Worm (Caenorhabditis elegans) whole organism, mixed stage, embryonic: ENCODE measurements around the gene C45G9.11.

Experiments used
- M03D4.4 ChIP-seq: sonication (generic microtip); optimal IDR thresholded peaks from 2 replicates; lab custom pipeline; 2017; ENCODE audit warnings: mild to moderate bottlenecking, missing genetic modification characterization, missing compliant biosample characterization
- bed-3 ChIP-seq: fragments of 200-800 bp; sonication (Bioruptor generic); optimal IDR thresholded peaks from 3 replicates; lab custom pipeline; 2018; ENCODE audit warnings: mild to moderate bottlenecking, missing genetic modification characterization, moderate library complexity, missing compliant biosample characterization
- blmp-1 ChIP-seq: fragments of 150-350 bp; optimal IDR thresholded peaks from 2 replicates; lab custom pipeline; 2014; ENCODE audit warnings: missing biosample characterization, missing genetic modification characterization
- ceh-39 ChIP-seq: fragments of 150-350 bp; optimal IDR thresholded peaks from 2 replicates; lab custom pipeline; 2014; ENCODE audit warnings: missing biosample characterization, missing genetic modification characterization
- ceh-43 ChIP-seq: fragments of 200-800 bp; sonication (Bioruptor generic); optimal IDR thresholded peaks from 2 replicates; lab custom pipeline; 2018; ENCODE audit warnings: mild to moderate bottlenecking, missing genetic modification characterization, moderate library complexity, missing compliant biosample characterization
- ceh-83 ChIP-seq: fragments of 200-800 bp; sonication (Bioruptor generic); optimal IDR thresholded peaks from 2 replicates; lab custom pipeline; 2018; ENCODE audit warnings: mild to moderate bottlenecking, missing genetic modification characterization, missing compliant biosample characterization
- ces-1 ChIP-seq: fragments of 150-350 bp; optimal IDR thresholded peaks from 2 replicates; lab custom pipeline; 2014; ENCODE audit warnings: missing biosample characterization, missing genetic modification reagents, missing genetic modification characterization
- cnd-1 ChIP-seq: fragments of 200-800 bp; sonication (Bioruptor generic); optimal IDR thresholded peaks from 2 replicates; lab custom pipeline; 2018; ENCODE audit warnings: mild to moderate bottlenecking, missing genetic modification characterization, missing compliant biosample characterization
- drap-1 ChIP-seq: fragments of 200-800 bp; sonication (Bioruptor generic); optimal IDR thresholded peaks from 3 replicates; lab custom pipeline; 2018; ENCODE audit warnings: mild to moderate bottlenecking, missing genetic modification characterization, missing compliant biosample characterization
- elt-1 ChIP-seq: sonication (generic microtip); optimal IDR thresholded peaks from 2 replicates; lab custom pipeline; 2017; ENCODE audit warnings: missing genetic modification characterization, mild to moderate bottlenecking, missing compliant biosample characterization, antibody characterized with exemption, moderate library complexity, borderline replicate concordance; ENCODE audit not compliant: insufficient read depth
- elt-3 ChIP-seq: fragments of 150-350 bp; optimal IDR thresholded peaks from 2 replicates; lab custom pipeline; 2014; ENCODE audit warnings: missing biosample characterization, missing genetic modification characterization
- flh-1 ChIP-seq: fragments of 200-800 bp; sonication (Bioruptor generic); optimal IDR thresholded peaks from 2 replicates; lab custom pipeline; 2018; ENCODE audit warnings: mild to moderate bottlenecking, missing genetic modification characterization, moderate library complexity, missing compliant biosample characterization
- ham-2 ChIP-seq: fragments of 200-800 bp; sonication (Bioruptor generic); optimal IDR thresholded peaks from 2 replicates; lab custom pipeline; 2018; ENCODE audit warnings: mild to moderate bottlenecking, missing genetic modification characterization, missing compliant biosample characterization
- hlh-1 ChIP-seq: fragments of 150-350 bp; optimal IDR thresholded peaks from 2 replicates; lab custom pipeline; 2014; ENCODE audit warnings: missing biosample characterization, missing genetic modification reagents, missing genetic modification characterization
- lin-13 ChIP-seq: fragments of 150-350 bp; optimal IDR thresholded peaks from 2 replicates; lab custom pipeline; 2014; ENCODE audit warnings: missing biosample characterization, missing genetic modification characterization
- lin-32 ChIP-seq: fragments of 200-800 bp; sonication (Bioruptor generic); optimal IDR thresholded peaks from 2 replicates; lab custom pipeline; 2018; ENCODE audit warnings: mild to moderate bottlenecking, missing genetic modification characterization, missing compliant biosample characterization
- lsy-2 ChIP-seq: fragments of 150-350 bp; optimal IDR thresholded peaks from 2 replicates; lab custom pipeline; 2014; ENCODE audit warnings: missing biosample characterization, missing genetic modification characterization
- mab-5 ChIP-seq: fragments of 150-350 bp; optimal IDR thresholded peaks from 2 replicates; lab custom pipeline; 2014; ENCODE audit warnings: missing biosample characterization, missing genetic modification characterization
- mep-1 ChIP-seq: fragments of 150-350 bp; optimal IDR thresholded peaks from 2 replicates; lab custom pipeline; 2017; ENCODE audit warnings: missing biosample characterization, missing genetic modification reagents, missing genetic modification characterization, inconsistent platforms
- mls-2 ChIP-seq: sonication (generic microtip); optimal IDR thresholded peaks from 2 replicates; lab custom pipeline; 2016; ENCODE audit warnings: mild to moderate bottlenecking, missing genetic modification characterization, moderate library complexity, missing compliant biosample characterization
- nhr-12 ChIP-seq: fragments of 150-350 bp; optimal IDR thresholded peaks from 2 replicates; lab custom pipeline; 2014; ENCODE audit warnings: missing biosample characterization, missing genetic modification characterization
- nhr-2 ChIP-seq: fragments of 150-350 bp; optimal IDR thresholded peaks from 2 replicates; lab custom pipeline; 2014; ENCODE audit warnings: missing biosample characterization, missing genetic modification characterization
- nhr-237 ChIP-seq: fragments of 150-350 bp; optimal IDR thresholded peaks from 2 replicates; lab custom pipeline; 2014; ENCODE audit warnings: missing biosample characterization, missing genetic modification characterization
- nhr-28 ChIP-seq: fragments of 150-350 bp; optimal IDR thresholded peaks from 2 replicates; lab custom pipeline; 2014; ENCODE audit warnings: missing biosample characterization, missing genetic modification characterization
- nhr-76 ChIP-seq: sonication (generic microtip); optimal IDR thresholded peaks from 2 replicates; lab custom pipeline; 2017; ENCODE audit warnings: missing biosample characterization, missing genetic modification characterization
- pha-4 ChIP-seq: fragments of 150-350 bp; optimal IDR thresholded peaks from 2 replicates; lab custom pipeline; 2018; ENCODE audit warnings: missing biosample characterization, missing genetic modification reagents, missing genetic modification characterization
- sem-2 ChIP-seq: fragments of 200-800 bp; sonication (Bioruptor generic); optimal IDR thresholded peaks from 2 replicates; lab custom pipeline; 2018; ENCODE audit warnings: mild to moderate bottlenecking, missing genetic modification characterization, missing compliant biosample characterization
- snpc-4 ChIP-seq: fragments of 150-350 bp; optimal IDR thresholded peaks from 2 replicates; lab custom pipeline; 2014; ENCODE audit warnings: missing biosample characterization, missing genetic modification characterization
- sptf-1 ChIP-seq: sonication (generic microtip); optimal IDR thresholded peaks from 2 replicates; lab custom pipeline; 2017; ENCODE audit warnings: mild to moderate bottlenecking, missing genetic modification characterization, moderate library complexity, missing compliant biosample characterization
- tbx-8 ChIP-seq: fragments of 200-800 bp; sonication (Bioruptor generic); optimal IDR thresholded peaks from 2 replicates; lab custom pipeline; 2018; ENCODE audit warnings: mild to moderate bottlenecking, missing genetic modification characterization, moderate library complexity, missing compliant biosample characterization
- unc-120 ChIP-seq: sonication (generic microtip); optimal IDR thresholded peaks from 2 replicates; lab custom pipeline; 2017; ENCODE audit warnings: missing genetic modification characterization, missing compliant biosample characterization; ENCODE audit not compliant: poor library complexity, severe bottlenecking
- unc-39 ChIP-seq: fragments of 150-350 bp; optimal IDR thresholded peaks from 2 replicates; lab custom pipeline; 2014; ENCODE audit warnings: missing biosample characterization, missing genetic modification characterization
- unc-62 ChIP-seq: fragments of 150-350 bp; optimal IDR thresholded peaks from 2 replicates; lab custom pipeline; 2014; ENCODE audit warnings: missing biosample characterization, missing genetic modification reagents, missing genetic modification characterization
- zip-8 ChIP-seq: fragments of 150-350 bp; optimal IDR thresholded peaks from 2 replicates; lab custom pipeline; 2014; ENCODE audit warnings: missing biosample characterization, missing genetic modification characterization
- ztf-11 ChIP-seq: fragments of 150-350 bp; optimal IDR thresholded peaks from 2 replicates; lab custom pipeline; 2014; ENCODE audit warnings: missing biosample characterization, missing genetic modification characterization

The C45G9.11 gene

DNA sequence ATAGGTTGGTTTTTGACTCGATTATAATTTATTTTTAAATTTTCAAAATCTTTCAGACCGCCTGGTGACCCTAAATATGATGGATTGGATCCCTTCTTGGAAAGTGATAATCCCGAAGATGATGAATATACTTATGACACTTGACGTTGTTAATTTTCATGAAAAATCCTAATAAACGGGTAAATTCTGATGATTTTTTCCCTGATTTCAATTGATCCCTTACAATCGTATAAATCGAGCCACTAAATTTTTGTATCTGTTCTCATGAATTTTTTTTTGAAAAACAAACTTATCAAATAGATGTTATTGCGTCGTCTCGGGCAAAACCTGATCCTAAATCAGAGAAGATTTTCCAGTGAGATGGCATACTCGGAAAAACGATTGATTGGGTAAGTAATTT is 45.6 kb downstream of the C45G9.11 start, which contains the start of gene R144.13:
R144.13 (plus strand) TSS at position 301 of the 400 bp plus-strand sequence.
- no peak for TF ChIP-seq nhr-237
- no peak for TF ChIP-seq unc-39 (tag; lab: Kevin White, UChicago)
- no peak for TF ChIP-seq zip-8 (tag; lab: Kevin White, UChicago)
- no peak for TF ChIP-seq drap-1 (GFP tag; lab: Kevin White, UChicago)
- no peak for TF ChIP-seq ces-1
- no peak for TF ChIP-seq ham-2 (GFP tag; lab: Kevin White, UChicago)
- no peak for TF ChIP-seq elt-1 (tag; lab: Kevin White, UChicago)
- TF ChIP-seq mep-1, result no peak
- no peak for TF ChIP-seq mab-5 (tag; lab: Kevin White, UChicago)
- TF ChIP-seq flh-1 (GFP tag; lab: Kevin White, UChicago), result no peak
- no peak for TF ChIP-seq ceh-83
- no peak for TF ChIP-seq lin-32 (GFP tag; lab: Kevin White, UChicago)
- no peak for TF ChIP-seq pha-4 (tag; lab: Kevin White, UChicago)
- TF ChIP-seq ceh-43 (GFP tag; lab: Kevin White, UChicago), result no peak
- TF ChIP-seq nhr-76 (tag; lab: Kevin White, UChicago), result no peak
- no peak for TF ChIP-seq ceh-39 (tag; lab: Kevin White, UChicago)
- TF ChIP-seq mls-2, result no peak
- no peak for TF ChIP-seq lin-13 (tag; lab: Kevin White, UChicago)
- no peak for TF ChIP-seq snpc-4 (tag; lab: Kevin White, UChicago)

DNA sequence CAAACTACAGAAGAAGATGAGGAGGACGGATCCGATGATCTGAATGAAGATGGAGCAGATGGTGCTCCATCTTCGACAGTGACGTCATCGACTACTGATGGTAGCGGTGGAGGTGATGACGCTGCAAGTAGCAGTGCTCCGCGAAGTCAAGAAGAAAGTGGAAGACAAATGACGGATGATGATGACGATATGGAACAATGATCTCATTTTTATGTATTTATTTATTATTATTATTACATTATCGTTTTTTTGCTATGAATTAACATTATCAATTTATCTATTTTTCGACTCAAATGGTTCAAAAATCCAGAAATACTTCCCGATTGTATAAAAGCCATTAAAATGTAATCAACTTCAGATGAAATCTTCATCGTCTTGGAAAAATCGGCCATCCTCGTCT is 46.8 kb downstream of the C45G9.11 start, which contains the start of gene R144.3:
R144.3 (plus strand) TSS at position 301 of the 400 bp plus-strand sequence.
- TF ChIP-seq hlh-1 (tag; lab: Kevin White, UChicago) (no peak), zip-8 (tag; lab: Kevin White, UChicago) (no peak), mab-5 (tag; lab: Kevin White, UChicago) (no peak), bed-3 (GFP tag; lab: Kevin White, UChicago) (no peak), drap-1 (GFP tag; lab: Kevin White, UChicago) (no peak), M03D4.4 (no peak), mep-1 (no peak), sem-2 (GFP tag; lab: Kevin White, UChicago) (no peak), ham-2 (GFP tag; lab: Kevin White, UChicago) (no peak), ceh-39 (tag; lab: Kevin White, UChicago) (no peak), nhr-76 (tag; lab: Kevin White, UChicago) (no peak)

DNA sequence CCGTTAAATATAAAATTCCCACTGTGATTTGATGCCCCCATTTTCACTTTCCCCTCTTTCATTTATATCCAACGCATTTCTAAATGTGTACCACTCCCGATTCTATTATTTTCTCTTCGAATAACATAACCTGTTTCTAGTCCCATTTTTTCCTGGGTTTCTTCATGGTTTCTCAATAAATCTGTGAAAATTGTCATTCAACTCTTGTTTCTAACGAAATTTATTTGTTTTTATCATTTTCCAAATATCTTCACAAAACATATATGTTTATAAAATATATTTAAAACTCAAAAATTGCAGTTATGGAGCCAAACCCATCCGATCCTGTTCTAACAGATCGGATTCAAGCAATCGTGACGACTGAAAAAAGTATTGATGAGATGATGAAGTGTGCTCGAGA is 47.6 kb downstream of the C45G9.11 start, which contains the start of gene mdt-11:
mdt-11 (plus strand) TSS at position 301 of the 400 bp plus-strand sequence.
- no peak for TF ChIP-seq mls-2
- no peak for TF ChIP-seq cnd-1 (tag; lab: Kevin White, UChicago)
- no peak for TF ChIP-seq mep-1

DNA sequence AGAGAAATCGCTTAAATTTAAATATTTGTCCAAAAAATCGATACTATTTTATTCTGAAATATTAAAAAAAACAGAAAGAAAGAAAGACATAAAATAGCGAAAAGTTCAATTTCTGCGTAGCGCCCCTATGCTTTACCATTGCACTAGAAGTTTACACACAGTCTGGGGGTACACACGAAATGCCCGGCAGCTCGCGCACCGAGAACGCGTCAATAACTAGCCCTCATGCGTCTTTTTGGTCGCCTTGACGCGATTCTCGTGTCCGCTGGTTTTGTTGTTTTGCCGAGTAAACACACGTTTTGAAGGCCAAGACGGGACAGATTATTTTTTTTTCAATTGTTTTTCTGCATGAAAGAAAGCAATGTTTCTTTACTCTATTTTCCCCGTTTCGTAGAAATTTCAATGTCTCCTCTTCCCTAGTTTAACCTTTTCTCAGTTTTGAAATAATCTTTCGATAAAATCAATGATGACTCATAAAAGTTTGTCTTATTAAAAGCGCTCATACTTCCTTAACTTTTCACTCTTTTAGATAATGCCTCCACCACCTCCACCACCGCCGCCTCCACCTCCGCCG is 50.3 kb downstream of the C45G9.11 start, which contains the start of gene wip-1:
wip-1 (plus strand) TSS at position 524 of the 574 bp plus-strand sequence.
- TF ChIP-seq ceh-39 (tag; lab: Kevin White, UChicago) (peak; percentile 64), mab-5 (tag; lab: Kevin White, UChicago) (peak; percentile 38), unc-39 (tag; lab: Kevin White, UChicago) (peak; percentile 61), sptf-1 (peak; percentile 93), zip-8 (tag; lab: Kevin White, UChicago) (no peak), sem-2 (GFP tag; lab: Kevin White, UChicago) (peak; percentile 8), pha-4 (tag; lab: Kevin White, UChicago) (peak; percentile 98), snpc-4 (tag; lab: Kevin White, UChicago) (no peak), elt-1 (tag; lab: Kevin White, UChicago) (peak; percentile 63), unc-62 (GFP tag; lab: Kevin White, UChicago) (peak; percentile 47), hlh-1 (tag; lab: Kevin White, UChicago) (peak; percentile 54), drap-1 (GFP tag; lab: Kevin White, UChicago) (peak; percentile 88), bed-3 (GFP tag; lab: Kevin White, UChicago) (no peak), nhr-237 (peak; percentile 95), nhr-28 (tag; lab: Kevin White, UChicago) (peak; percentile 49), ztf-11 (tag; lab: Kevin White, UChicago) (peak; percentile 88), elt-3 (tag; lab: Kevin White, UChicago) (peak; percentile 32), lin-13 (tag; lab: Kevin White, UChicago) (peak; percentile 99), blmp-1 (tag; lab: Kevin White, UChicago) (peak; percentile 25), ceh-83 (peak; percentile 69), cnd-1 (tag; lab: Kevin White, UChicago) (peak; percentile 77), tbx-8 (peak; percentile 4), ces-1 (peak; percentile 51), M03D4.4 (peak; percentile 84), nhr-76 (tag; lab: Kevin White, UChicago) (peak; percentile 17), mep-1 (peak; percentile 98), mls-2 (peak; percentile 87), nhr-2 (tag; lab: Kevin White, UChicago) (no peak), unc-120 (tag; lab: Kevin White, UChicago) (peak; percentile 75), lsy-2 (tag; lab: Kevin White, UChicago) (peak; percentile 90), ham-2 (GFP tag; lab: Kevin White, UChicago) (peak; percentile 93), flh-1 (GFP tag; lab: Kevin White, UChicago) (no peak), ceh-43 (GFP tag; lab: Kevin White, UChicago) (peak; percentile 61), lin-32 (GFP tag; lab: Kevin White, UChicago) (peak; percentile 32), nhr-12 (tag; lab: Kevin White, UChicago) (peak; percentile 67)
